Fruit fly (Drosophila melanogaster) whole organism, embryonic: ENCODE results near the gene CG14183.

Experiments used
- BtbVII ChIP-seq: fragments of 200-800 bp; sonication (Bioruptor generic); optimal IDR thresholded peaks from 3 replicates; lab custom pipeline; 2017; ENCODE audit warnings: missing biosample characterization, mild to moderate bottlenecking, missing genetic modification characterization
- CG10274 ChIP-seq: fragments of 200-800 bp; sonication (Bioruptor generic); optimal IDR thresholded peaks from 3 replicates; lab custom pipeline; 2017; ENCODE audit warnings: missing biosample characterization, mild to moderate bottlenecking, missing genetic modification characterization
- CG12391 ChIP-seq: fragments of 200-800 bp; sonication (Bioruptor generic); optimal IDR thresholded peaks from 3 replicates; lab custom pipeline; 2018; ENCODE audit warnings: missing biosample characterization, mild to moderate bottlenecking, missing genetic modification characterization, moderate library complexity
- CG12942 ChIP-seq: fragments of 200-800 bp; sonication (Bioruptor generic); optimal IDR thresholded peaks from 3 replicates; lab custom pipeline; 2016; ENCODE audit warnings: missing biosample characterization, missing genetic modification characterization
- CG14710 ChIP-seq: fragments of 200-800 bp; sonication (Bioruptor generic); optimal IDR thresholded peaks from 3 replicates; lab custom pipeline; 2019; ENCODE audit warnings: missing biosample characterization, mild to moderate bottlenecking, missing genetic modification characterization, moderate library complexity
- CG15073 ChIP-seq: fragments of 200-800 bp; sonication (Bioruptor generic); optimal IDR thresholded peaks from 2 replicates; lab custom pipeline; 2016; ENCODE audit warnings: missing biosample characterization, missing genetic modification characterization
- CG15269 ChIP-seq: fragments of 200-800 bp; sonication (Bioruptor generic); optimal IDR thresholded peaks from 2 replicates; lab custom pipeline; 2018; ENCODE audit warnings: missing biosample characterization, mild to moderate bottlenecking, missing genetic modification characterization, moderate library complexity
- CG15479 ChIP-seq: fragments of 200-800 bp; sonication (Bioruptor generic); optimal IDR thresholded peaks from 3 replicates; lab custom pipeline; 2019; ENCODE audit warnings: missing biosample characterization, mild to moderate bottlenecking, missing genetic modification characterization, moderate library complexity
- CG1603 ChIP-seq: fragments of 200-800 bp; sonication (Bioruptor generic); optimal IDR thresholded peaks from 2 replicates; lab custom pipeline; 2019; ENCODE audit warnings: missing biosample characterization, mild to moderate bottlenecking, missing genetic modification characterization, moderate library complexity
- CG2678 ChIP-seq: fragments of 200-800 bp; sonication (Bioruptor generic); optimal IDR thresholded peaks from 3 replicates; lab custom pipeline; 2019; ENCODE audit warnings: missing biosample characterization, mild to moderate bottlenecking, missing genetic modification characterization, moderate library complexity
- CG34376 ChIP-seq: fragments of 200-800 bp; sonication (Bioruptor generic); optimal IDR thresholded peaks from 2 replicates; lab custom pipeline; 2018; ENCODE audit warnings: missing biosample characterization, mild to moderate bottlenecking, missing genetic modification characterization
- CG34422 ChIP-seq: fragments of 200-800 bp; sonication (Bioruptor generic); IDR thresholded peaks from 3 replicates; pipeline ENCODE4 v1.3.6; 2022; ENCODE audit warnings: missing biosample characterization, missing genetic modification characterization
- CG4282 ChIP-seq: fragments of 200-800 bp; sonication (Bioruptor generic); optimal IDR thresholded peaks from 2 replicates; lab custom pipeline; 2016; ENCODE audit warnings: missing biosample characterization, missing genetic modification characterization
- CG4707 ChIP-seq: fragments of 200-800 bp; sonication (Bioruptor generic); optimal IDR thresholded peaks from 2 replicates; lab custom pipeline; 2018; ENCODE audit warnings: missing biosample characterization, mild to moderate bottlenecking, missing genetic modification characterization, moderate library complexity
- CG4820 ChIP-seq: fragments of 200-800 bp; sonication (Bioruptor generic); optimal IDR thresholded peaks from 3 replicates; lab custom pipeline; 2016; ENCODE audit warnings: missing biosample characterization, missing genetic modification characterization
- CG5245 ChIP-seq: fragments of 200-800 bp; sonication (Bioruptor generic); optimal IDR thresholded peaks from 3 replicates; lab custom pipeline; 2016; ENCODE audit warnings: missing biosample characterization, missing genetic modification characterization
- CG6654 ChIP-seq: fragments of 200-800 bp; sonication (Bioruptor generic); optimal IDR thresholded peaks from 2 replicates; lab custom pipeline; 2017; ENCODE audit warnings: missing biosample characterization, mild to moderate bottlenecking, missing genetic modification characterization
- CG7556 ChIP-seq: fragments of 200-800 bp; sonication (Bioruptor generic); optimal IDR thresholded peaks from 2 replicates; lab custom pipeline; 2017; ENCODE audit warnings: missing biosample characterization, mild to moderate bottlenecking, missing genetic modification characterization
- CG8089 ChIP-seq: fragments of 200-800 bp; sonication (Bioruptor generic); optimal IDR thresholded peaks from 3 replicates; lab custom pipeline; 2016; ENCODE audit warnings: missing biosample characterization, missing genetic modification characterization
- CG9609 ChIP-seq: fragments of 200-800 bp; sonication (Bioruptor generic); optimal IDR thresholded peaks from 3 replicates; lab custom pipeline; 2016; ENCODE audit warnings: missing biosample characterization, missing genetic modification characterization
- Dbx ChIP-seq: fragments of 200-800 bp; sonication (Bioruptor generic); IDR thresholded peaks from 3 replicates; pipeline ENCODE4 v1.3.6; 2022; ENCODE audit warnings: missing biosample characterization, missing genetic modification characterization
- Dek ChIP-seq: fragments of 200-800 bp; sonication (Bioruptor generic); optimal IDR thresholded peaks from 3 replicates; lab custom pipeline; 2019; ENCODE audit warnings: missing biosample characterization, mild to moderate bottlenecking, missing genetic modification characterization, moderate library complexity
- Dip3 ChIP-seq: fragments of 200-800 bp; sonication (Bioruptor generic); optimal IDR thresholded peaks from 3 replicates; lab custom pipeline; 2016; ENCODE audit warnings: missing biosample characterization, missing genetic modification characterization
- E2f2 ChIP-seq: fragments of 200-800 bp; sonication (Bioruptor generic); IDR thresholded peaks from 2 replicates; pipeline ENCODE4 v1.3.6; 2022; ENCODE audit warnings: missing biosample characterization, missing genetic modification characterization
- Fer1 ChIP-seq: fragments of 200-800 bp; sonication (Bioruptor generic); optimal IDR thresholded peaks from 2 replicates; lab custom pipeline; 2017; ENCODE audit warnings: missing biosample characterization, mild to moderate bottlenecking, missing genetic modification characterization
- Gug ChIP-seq: fragments of 200-800 bp; sonication (Bioruptor generic); IDR thresholded peaks from 4 replicates; pipeline ENCODE4 v1.3.6; 2022; ENCODE audit warnings: missing biosample characterization, missing genetic modification characterization
- H2.0 ChIP-seq: fragments of 200-800 bp; sonication (Bioruptor generic); IDR thresholded peaks from 2 replicates; pipeline ENCODE4 v1.3.6; 2022; ENCODE audit warnings: missing biosample characterization, missing genetic modification characterization
- Jarid2 ChIP-seq: fragments of 200-800 bp; sonication (Bioruptor generic); optimal IDR thresholded peaks from 3 replicates; lab custom pipeline; 2017; ENCODE audit warnings: mild to moderate bottlenecking, missing biosample characterization, missing genetic modification reagents, missing genetic modification characterization
- Mad ChIP-seq: fragments of 200-800 bp; sonication (Bioruptor generic); optimal IDR thresholded peaks from 2 replicates; lab custom pipeline; 2016; ENCODE audit warnings: missing biosample characterization, missing genetic modification characterization
- NK7.1 ChIP-seq: fragments of 200-800 bp; sonication (Bioruptor generic); optimal IDR thresholded peaks from 3 replicates; lab custom pipeline; 2016; ENCODE audit warnings: missing biosample characterization, missing genetic modification characterization
- Pdp1 ChIP-seq, 2 experiments: fragments of 200-800 bp; sonication (Bioruptor generic); optimal IDR thresholded peaks; 3 replicates each; lab custom pipeline; 2016; ENCODE audit warnings: missing biosample characterization in 2 of 2, missing genetic modification characterization in 2 of 2, mild to moderate bottlenecking in 1 of 2, moderate library complexity in 1 of 2
- Sin3A ChIP-seq: fragments of >200 bp; optimal IDR thresholded peaks from 2 replicates; lab custom pipeline; 2018
- Usf ChIP-seq: fragments of 200-800 bp; sonication (Bioruptor generic); optimal IDR thresholded peaks from 2 replicates; lab custom pipeline; 2017; ENCODE audit warnings: missing genotype, missing biosample characterization, missing genetic modification characterization
- ara ChIP-seq: fragments of 200-800 bp; sonication (Bioruptor generic); IDR thresholded peaks from 2 replicates; pipeline ENCODE4 v1.3.6; 2022; ENCODE audit warnings: missing biosample characterization, missing genetic modification characterization
- chm ChIP-seq: fragments of 200-800 bp; sonication (Bioruptor generic); IDR thresholded peaks from 2 replicates; pipeline ENCODE4 v1.3.6; 2022; ENCODE audit warnings: missing biosample characterization, missing genetic modification characterization
- cwo ChIP-seq: fragments of 200-800 bp; sonication (Bioruptor generic); optimal IDR thresholded peaks from 3 replicates; lab custom pipeline; 2017; ENCODE audit warnings: missing biosample characterization, missing genetic modification characterization, mild to moderate bottlenecking, moderate library complexity, missing genetic modification reagents
- ftz-f1 ChIP-seq: fragments of 200-800 bp; sonication (Bioruptor generic); optimal IDR thresholded peaks from 2 replicates; lab custom pipeline; 2016; ENCODE audit warnings: missing biosample characterization, missing genetic modification characterization
- gcm2 ChIP-seq: fragments of 200-800 bp; sonication (Bioruptor generic); optimal IDR thresholded peaks from 2 replicates; lab custom pipeline; 2016; ENCODE audit warnings: missing biosample characterization, missing genetic modification characterization
- gfzf ChIP-seq: fragments of 200-800 bp; sonication (Bioruptor generic); optimal IDR thresholded peaks from 2 replicates; lab custom pipeline; 2016; ENCODE audit warnings: missing biosample characterization, mild to moderate bottlenecking, missing genetic modification characterization, moderate library complexity
- grn ChIP-seq: fragments of 200-800 bp; sonication (Bioruptor generic); optimal IDR thresholded peaks from 3 replicates; lab custom pipeline; 2017; ENCODE audit warnings: missing biosample characterization, missing genetic modification characterization
- ham ChIP-seq: fragments of 200-800 bp; sonication (Bioruptor generic); IDR thresholded peaks from 2 replicates; pipeline ENCODE4 v1.3.6; 2022; ENCODE audit warnings: missing biosample characterization, missing genetic modification characterization
- ind ChIP-seq: fragments of 200-800 bp; sonication (Bioruptor generic); optimal IDR thresholded peaks from 3 replicates; lab custom pipeline; 2016; ENCODE audit warnings: missing biosample characterization, missing genetic modification characterization
- lbe ChIP-seq: fragments of 200-800 bp; sonication (Bioruptor generic); optimal IDR thresholded peaks from 2 replicates; lab custom pipeline; 2016; ENCODE audit warnings: missing biosample characterization, mild to moderate bottlenecking, missing genetic modification characterization
- maf-S ChIP-seq: fragments of 200-800 bp; sonication (Bioruptor generic); optimal IDR thresholded peaks from 2 replicates; lab custom pipeline; 2016; ENCODE audit warnings: missing biosample characterization, missing genetic modification characterization
- mirr ChIP-seq: fragments of 200-800 bp; sonication (Bioruptor generic); optimal IDR thresholded peaks from 3 replicates; lab custom pipeline; 2018; ENCODE audit warnings: missing biosample characterization, mild to moderate bottlenecking, missing genetic modification characterization
- rib ChIP-seq: fragments of 200-800 bp; sonication (Bioruptor generic); IDR thresholded peaks from 2 replicates; pipeline ENCODE4 v1.3.6; 2022; ENCODE audit warnings: missing biosample characterization, missing genetic modification characterization
- row ChIP-seq: fragments of 200-800 bp; sonication (Bioruptor generic); IDR thresholded peaks from 3 replicates; pipeline ENCODE4 v1.3.6; 2022; ENCODE audit warnings: missing biosample characterization, missing genetic modification characterization
- sim ChIP-seq: fragments of 200-800 bp; sonication (Bioruptor generic); IDR thresholded peaks from 2 replicates; pipeline ENCODE4 v1.3.6; 2022; ENCODE audit warnings: missing biosample characterization, missing genetic modification characterization
- usp ChIP-seq: fragments of >200 bp; optimal IDR thresholded peaks from 2 replicates; lab custom pipeline; 2017; ENCODE audit warnings: missing biosample characterization, missing genetic modification characterization
- zen ChIP-seq: fragments of 200-800 bp; sonication (Bioruptor generic); optimal IDR thresholded peaks from 3 replicates; lab custom pipeline; 2018; ENCODE audit warnings: missing biosample characterization, mild to moderate bottlenecking, missing genetic modification characterization, moderate library complexity

CG14183 gene

DNA sequence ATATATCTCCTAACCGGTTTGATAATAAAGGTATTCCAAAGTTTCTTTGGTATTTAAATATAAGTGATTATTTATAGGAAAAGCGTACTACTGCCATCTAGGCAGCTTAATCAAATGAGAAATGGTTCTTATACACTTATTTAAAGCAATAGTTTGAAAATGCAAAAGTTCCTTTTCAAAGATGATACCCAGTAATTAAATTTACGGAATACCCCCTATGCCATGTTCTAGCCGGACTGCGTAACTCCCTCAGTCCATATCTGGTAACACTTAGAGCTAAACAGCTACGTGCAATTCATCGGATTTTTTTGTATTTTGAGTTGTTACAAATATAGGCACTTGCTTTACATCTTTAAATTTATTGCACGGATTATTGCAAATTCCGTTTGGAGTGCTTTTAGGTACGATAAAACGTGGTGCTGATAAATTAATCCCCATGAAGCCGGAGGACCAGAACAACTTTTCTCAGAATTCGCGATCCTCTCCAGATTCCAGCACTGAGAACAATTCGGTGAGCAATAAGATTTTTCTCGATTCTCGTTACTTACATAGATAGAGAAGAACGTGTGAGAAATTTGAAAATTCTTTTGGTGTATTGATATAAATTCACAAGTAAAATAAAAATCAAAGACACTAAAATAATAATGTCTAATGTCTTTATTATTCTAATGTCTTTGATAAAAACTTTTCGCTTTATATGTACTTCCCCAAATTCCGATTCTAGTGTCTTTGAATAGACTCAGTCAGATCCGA, 25.0 kb downstream of the CG14183 start, which contains the start of gene CG7668 (continued):
- TF ChIP-seq ham (GFP tag; lab: Robert Waterston, UW) (no peak), CG1603 (tag; lab: Kevin White, UChicago) (peak; percentile 92), Sin3A (lab: Kevin White, UChicago) (no peak), Dbx (peak; percentile 84), ftz-f1 (GFP tag; lab: Kevin White, UChicago) (peak; percentile 3), Mad (peak; percentile 78), E2f2 (GFP tag; lab: Robert Waterston, UW) (peak; percentile 68), Fer1 (peak; percentile 90), grn (GFP tag; lab: Kevin White, UChicago) (peak; percentile 28), CG5245 (GFP tag; lab: Kevin White, UChicago) (peak; percentile 69), row (peak; percentile 94), cwo (GFP tag; lab: Kevin White, UChicago) (peak; percentile 80), CG34376 (GFP tag; lab: Kevin White, UChicago) (peak; percentile 81), CG2678 (peak; percentile 94), mirr (GFP tag; lab: Kevin White, UChicago) (peak; percentile 78), CG15269 (peak; percentile 92), CG15073 (GFP tag; lab: Kevin White, UChicago) (no peak), CG15479 (GFP tag; lab: Kevin White, UChicago) (peak; percentile 39), gcm2 (GFP tag; lab: Kevin White, UChicago) (peak; percentile 77), CG10274 (GFP tag; lab: Kevin White, UChicago) (peak; percentile 47), gfzf (GFP tag; lab: Kevin White, UChicago) (peak; percentile 81), usp (GFP tag; lab: Kevin White, UChicago) (no peak), BtbVII (peak; percentile 87), Dip3 (GFP tag; lab: Kevin White, UChicago) (peak; percentile 79), CG7556 (GFP tag; lab: Kevin White, UChicago) (peak; percentile 84), CG8089 (GFP tag; lab: Kevin White, UChicago) (peak; percentile 79), ind (GFP tag; lab: Kevin White, UChicago) (peak; percentile 89), CG6654 (GFP tag; lab: Kevin White, UChicago) (peak; percentile 67), CG14710 (tag; lab: Kevin White, UChicago) (peak; percentile 92), H2.0 (peak; percentile 89), CG12942 (peak; percentile 86), ara (GFP tag; lab: Robert Waterston, UW) (no peak; the same call in 1 of the 2 replicates), CG4820 (GFP tag; lab: Kevin White, UChicago) (peak; percentile 86), CG12391 (peak; percentile 96), lbe (peak; percentile 88), zen (tag; lab: Kevin White, UChicago) (peak; percentile 91), rib (GFP tag; lab: Robert Waterston, UW) (peak; percentile 87), Dek (peak; percentile 88), sim (GFP tag; lab: Robert Waterston, UW) (peak; percentile 90), CG34422 (GFP tag; lab: Robert Waterston, UW) (no peak; the same call in 2 of the 3 replicates), CG4282 (peak; percentile 58), chm (no peak; the same call in 1 of the 2 replicates), maf-S (peak; percentile 72), CG9609 (GFP tag; lab: Kevin White, UChicago) (peak; percentile 74), NK7.1 (GFP tag; lab: Kevin White, UChicago) (peak; percentile 74), Gug (GFP tag; lab: Robert Waterston, UW) (peak; percentile 79; the same call in 3 of the 4 replicates), Jarid2 (GFP tag; lab: Kevin White, UChicago) (peak; percentile 25), Usf (peak; percentile 63), CG4707 (GFP tag; lab: Kevin White, UChicago) (peak; percentile 77), Pdp1 (GFP tag; optimal IDR thresholded peaks at IDR 0.05; lab: Kevin White, UChicago) (peak; percentile 85 to 91)
